Worm (Caenorhabditis elegans) whole organism, early embryonic: ENCODE results near the gene slc-36.3.
"Not testable (repeated sequence)": the region's sequence is repeated elsewhere in the genome, so short reads cannot be mapped to it uniquely, and the experiment has no call there.

Source experiments
- B0310.2 ChIP-seq: sonication (generic microtip); optimal IDR thresholded peaks from 2 replicates; lab custom pipeline; 2016; ENCODE audit warnings: mild to moderate bottlenecking, missing genetic modification characterization, missing compliant biosample characterization
- F13C5.2 ChIP-seq: sonication (generic microtip); optimal IDR thresholded peaks from 2 replicates; lab custom pipeline; 2017; ENCODE audit warnings: mild to moderate bottlenecking, missing genetic modification characterization, inconsistent platforms, missing compliant biosample characterization
- aly-1 ChIP-seq: sonication (generic microtip); optimal IDR thresholded peaks from 2 replicates; lab custom pipeline; 2016; ENCODE audit warnings: missing genetic modification characterization, missing compliant biosample characterization
- ama-1 ChIP-seq: fragments of 150-350 bp; optimal IDR thresholded peaks from 2 replicates; lab custom pipeline; 2014
- ceh-13 ChIP-seq: fragments of 200-800 bp; sonication (Bioruptor generic); optimal IDR thresholded peaks from 2 replicates; lab custom pipeline; 2018; ENCODE audit warnings: mild to moderate bottlenecking, missing genetic modification characterization, missing compliant biosample characterization
- ceh-36 ChIP-seq: sonication (generic microtip); optimal IDR thresholded peaks from 2 replicates; lab custom pipeline; 2016; ENCODE audit warnings: missing genetic modification characterization, inconsistent platforms, missing compliant biosample characterization
- ets-7 ChIP-seq: sonication (generic microtip); optimal IDR thresholded peaks from 2 replicates; lab custom pipeline; 2016; ENCODE audit warnings: missing genotype, missing genetic modification characterization, missing compliant biosample characterization
- flt-1 ChIP-seq: fragments of 200-800 bp; sonication (Bioruptor generic); IDR thresholded peaks from 2 replicates; pipeline ENCODE4 v1.3.6; 2022; ENCODE audit warnings: missing genetic modification characterization, missing compliant biosample characterization
- hmbx-1 ChIP-seq: sonication (generic microtip); optimal IDR thresholded peaks from 2 replicates; lab custom pipeline; 2016; ENCODE audit warnings: mild to moderate bottlenecking, missing genetic modification characterization, missing compliant biosample characterization
- hmg-4 ChIP-seq: fragments of 200-800 bp; sonication (Bioruptor generic); optimal IDR thresholded peaks from 2 replicates; lab custom pipeline; 2018; ENCODE audit warnings: mild to moderate bottlenecking, missing genetic modification characterization, missing compliant biosample characterization
- hnd-1 ChIP-seq: sonication (generic microtip); optimal IDR thresholded peaks from 2 replicates; lab custom pipeline; 2016; ENCODE audit warnings: missing genetic modification characterization, missing compliant biosample characterization
- pes-1 ChIP-seq: fragments of 200-800 bp; sonication (Bioruptor generic); IDR thresholded peaks from 2 replicates; pipeline ENCODE4 v1.3.6; 2022; ENCODE audit warnings: missing genetic modification reagents, missing genetic modification characterization, missing compliant biosample characterization
- scrt-1 ChIP-seq: fragments of 200-800 bp; sonication (Bioruptor generic); IDR thresholded peaks from 2 replicates; pipeline ENCODE4 v1.3.6; 2022; ENCODE audit warnings: missing genetic modification characterization, missing compliant biosample characterization
- sea-1 ChIP-seq: fragments of 200-800 bp; sonication (Bioruptor generic); conservative IDR thresholded peaks from 2 replicates; pipeline ENCODE4 v1.3.6; 2022; ENCODE audit warnings: missing genetic modification characterization, missing compliant biosample characterization
- tbx-11 ChIP-seq: fragments of 200-800 bp; sonication (Bioruptor generic); IDR thresholded peaks from 2 replicates; pipeline ENCODE4 v1.3.6; 2022; ENCODE audit warnings: missing genetic modification characterization, missing compliant biosample characterization
- tbx-37 ChIP-seq: fragments of 200-800 bp; sonication (Bioruptor generic); conservative IDR thresholded peaks from 2 replicates; pipeline ENCODE4 v1.3.6; 2022; ENCODE audit warnings: missing genetic modification reagents, missing genetic modification characterization, missing compliant biosample characterization
- tra-4 ChIP-seq: sonication (generic microtip); optimal IDR thresholded peaks from 2 replicates; lab custom pipeline; 2017; ENCODE audit warnings: missing genetic modification characterization, missing compliant biosample characterization

slc-36.3 gene

ce11 chrV:20544092-20544491, at the start of gene slc-36.3:
slc-36.3 (minus strand) TSS chrV:20544192.
- TF ChIP-seq pes-1 (GFP tag; lab: Robert Waterston, UW) (no peak), F13C5.2 (no peak), flt-1 (GFP tag; lab: Robert Waterston, UW) (no peak)

- no peak for TF ChIP-seq ceh-36 (tag; lab: Kevin White, UChicago)
- 0 out of 2 replicates have a peak, but pooled peaks have one; percentile 42 for TF ChIP-seq pes-1 (GFP tag; lab: Robert Waterston, UW)
- no peak for TF ChIP-seq flt-1 (GFP tag; lab: Robert Waterston, UW)
- peak; percentile 32 for TF ChIP-seq hmg-4 (GFP tag; lab: Kevin White, UChicago)
- no peak for TF ChIP-seq aly-1
- TF ChIP-seq F13C5.2 = peak; percentile 76
- no peak for TF ChIP-seq B0310.2
- no peak for TF ChIP-seq sea-1 (GFP tag; lab: Robert Waterston, UW)
- TF ChIP-seq ets-7 (tag; lab: Kevin White, UChicago) = no peak
- no peak for TF ChIP-seq tra-4 (tag; lab: Kevin White, UChicago)
- 0 out of 2 replicates have a peak, but pooled peaks have one; percentile 18 for TF ChIP-seq tbx-11
- TF ChIP-seq hnd-1 (tag; lab: Kevin White, UChicago) = no peak
- TF ChIP-seq tbx-37 (GFP tag; lab: Robert Waterston, UW) = 0 out of 2 replicates have a peak, but pooled peaks have one; percentile 19
- TF ChIP-seq hmbx-1 = no peak
- TF ChIP-seq ama-1 (lab: Kevin White, UChicago) = no peak
- TF ChIP-seq ceh-13 = no peak
- no peak for TF ChIP-seq scrt-1 (GFP tag; lab: Robert Waterston, UW)
Measured at ce11 chrV:20580511-20581040, 36.6 kb upstream of the slc-36.3 start, which contains the start of gene F26F2.7. F26F2.7 (plus strand) TSS chrV:20580990.

DNA sequence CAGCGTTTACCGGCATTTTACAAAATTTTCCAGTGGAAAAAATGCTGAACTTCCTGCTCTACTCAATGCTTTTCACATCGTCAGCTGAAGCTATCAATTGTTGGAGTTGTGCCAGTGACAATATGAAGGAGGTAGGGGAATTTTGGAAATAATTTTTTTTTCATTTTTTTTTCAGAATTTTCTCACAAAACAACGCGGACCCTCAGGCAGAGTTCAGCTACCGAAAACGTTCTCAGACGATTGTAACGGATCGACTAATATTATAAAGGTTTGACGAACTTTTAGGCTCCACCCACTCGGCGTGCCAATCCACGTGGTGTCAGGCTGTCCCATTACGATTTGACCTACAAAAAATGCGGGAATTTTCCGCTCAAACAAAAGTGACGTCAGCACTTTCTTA, 35.5 kb upstream of the slc-36.3 start, which contains the start of gene F26F2.8:
F26F2.8 (plus strand) TSS at position 13 of the 400 bp plus-strand sequence.
- no peak for TF ChIP-seq pes-1 (GFP tag; lab: Robert Waterston, UW)
- TF ChIP-seq sea-1 (GFP tag; lab: Robert Waterston, UW) = no peak
- TF ChIP-seq ceh-13 = no peak
- no peak for TF ChIP-seq tra-4 (tag; lab: Kevin White, UChicago)
- TF ChIP-seq ama-1 (lab: Kevin White, UChicago) = no peak
- TF ChIP-seq scrt-1 (GFP tag; lab: Robert Waterston, UW) = no peak
- TF ChIP-seq tbx-11 = no peak
- no peak for TF ChIP-seq tbx-37 (GFP tag; lab: Robert Waterston, UW)

- no peak for TF ChIP-seq ets-7 (tag; lab: Kevin White, UChicago)
- no peak for TF ChIP-seq F13C5.2
- no peak for TF ChIP-seq ceh-13
- TF ChIP-seq ama-1 (lab: Kevin White, UChicago) = no peak
- no peak for TF ChIP-seq hmg-4 (GFP tag; lab: Kevin White, UChicago)
- TF ChIP-seq tbx-11 = no peak
- TF ChIP-seq aly-1 = no peak
- no peak for TF ChIP-seq pes-1 (GFP tag; lab: Robert Waterston, UW)
- TF ChIP-seq tbx-37 (GFP tag; lab: Robert Waterston, UW) = no peak
- TF ChIP-seq B0310.2 = no peak
- no peak for TF ChIP-seq flt-1 (GFP tag; lab: Robert Waterston, UW)
- TF ChIP-seq scrt-1 (GFP tag; lab: Robert Waterston, UW) = no peak
- no peak for TF ChIP-seq sea-1 (GFP tag; lab: Robert Waterston, UW)
- TF ChIP-seq tra-4 (tag; lab: Kevin White, UChicago) = no peak
- no peak for TF ChIP-seq ceh-36 (tag; lab: Kevin White, UChicago)
- TF ChIP-seq hnd-1 (tag; lab: Kevin White, UChicago) = no peak
- TF ChIP-seq hmbx-1 = no peak
Measured at ce11 chrV:20574872-20575271, 30.9 kb upstream of the slc-36.3 start.

DNA sequence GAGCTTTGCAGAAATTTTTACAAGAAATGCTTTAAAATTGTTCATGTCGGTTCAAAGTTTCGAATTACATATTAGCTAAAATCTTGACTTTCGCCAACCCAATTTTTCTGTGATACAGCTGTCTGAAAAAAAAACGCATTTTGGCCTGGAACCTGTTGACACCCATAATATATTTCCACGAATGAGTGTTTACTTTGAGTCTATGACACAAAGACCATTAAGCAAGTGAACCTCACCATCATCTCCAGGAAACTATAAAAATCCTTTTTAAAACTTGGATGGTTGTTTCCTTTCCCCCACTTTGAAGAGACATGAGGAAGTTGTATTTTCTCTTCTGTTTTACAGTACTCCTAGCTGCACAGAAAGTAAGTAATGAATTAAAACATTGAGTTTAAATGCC, 30.3 kb upstream of the slc-36.3 start, which contains the start of gene clec-263:
clec-263 (plus strand) TSS at position 301 of the 400 bp plus-strand sequence.
- TF ChIP-seq tbx-37 (GFP tag; lab: Robert Waterston, UW) = no peak
- no peak for TF ChIP-seq hmg-4 (GFP tag; lab: Kevin White, UChicago)
- TF ChIP-seq hnd-1 (tag; lab: Kevin White, UChicago) = no peak
- TF ChIP-seq ama-1 (lab: Kevin White, UChicago) = no peak
- TF ChIP-seq tbx-11 = no peak
- no peak for TF ChIP-seq B0310.2
- TF ChIP-seq sea-1 (GFP tag; lab: Robert Waterston, UW) = no peak
- TF ChIP-seq F13C5.2 = no peak
- TF ChIP-seq ceh-13 = no peak
- TF ChIP-seq pes-1 (GFP tag; lab: Robert Waterston, UW) = no peak
- TF ChIP-seq scrt-1 (GFP tag; lab: Robert Waterston, UW) = no peak
- no peak for TF ChIP-seq tra-4 (tag; lab: Kevin White, UChicago)
- no peak for TF ChIP-seq flt-1 (GFP tag; lab: Robert Waterston, UW)
- no peak for TF ChIP-seq ets-7 (tag; lab: Kevin White, UChicago)
- no peak for TF ChIP-seq aly-1
- no peak for TF ChIP-seq hmbx-1
- TF ChIP-seq ceh-36 (tag; lab: Kevin White, UChicago) = no peak

DNA sequence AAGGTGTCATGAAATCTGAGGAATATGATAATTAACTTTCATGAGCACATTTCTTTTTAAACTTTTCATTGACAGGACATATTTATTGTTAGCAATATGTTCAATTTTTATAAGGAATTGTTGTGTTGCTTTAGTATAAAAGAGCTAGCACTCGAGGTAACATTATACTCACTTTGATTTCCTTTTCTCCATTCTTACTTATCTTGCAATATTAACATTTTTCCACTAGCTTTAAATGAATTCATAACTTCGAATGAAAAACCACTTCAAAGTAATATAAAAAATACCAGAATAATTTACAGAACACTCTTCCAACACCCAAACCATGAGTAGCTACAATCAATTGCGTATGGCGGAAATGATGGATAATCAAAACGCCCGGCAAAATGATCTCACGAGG, 29.4 kb upstream of the slc-36.3 start, which contains the start of gene F26F2.5:
F26F2.5 (plus strand) TSS at position 301 of the 400 bp plus-strand sequence.
- TF ChIP-seq sea-1 (GFP tag; lab: Robert Waterston, UW) (no peak), hmg-4 (GFP tag; lab: Kevin White, UChicago) (no peak), ets-7 (tag; lab: Kevin White, UChicago) (no peak), ceh-13 (no peak), F13C5.2 (no peak), hnd-1 (tag; lab: Kevin White, UChicago) (no peak), flt-1 (GFP tag; lab: Robert Waterston, UW) (no peak), hmbx-1 (no peak), B0310.2 (no peak), tra-4 (tag; lab: Kevin White, UChicago) (no peak), ceh-36 (tag; lab: Kevin White, UChicago) (no peak), pes-1 (GFP tag; lab: Robert Waterston, UW) (no peak), ama-1 (lab: Kevin White, UChicago) (no peak), aly-1 (no peak), tbx-11 (no peak), tbx-37 (GFP tag; lab: Robert Waterston, UW) (no peak), scrt-1 (GFP tag; lab: Robert Waterston, UW) (no peak)

DNA sequence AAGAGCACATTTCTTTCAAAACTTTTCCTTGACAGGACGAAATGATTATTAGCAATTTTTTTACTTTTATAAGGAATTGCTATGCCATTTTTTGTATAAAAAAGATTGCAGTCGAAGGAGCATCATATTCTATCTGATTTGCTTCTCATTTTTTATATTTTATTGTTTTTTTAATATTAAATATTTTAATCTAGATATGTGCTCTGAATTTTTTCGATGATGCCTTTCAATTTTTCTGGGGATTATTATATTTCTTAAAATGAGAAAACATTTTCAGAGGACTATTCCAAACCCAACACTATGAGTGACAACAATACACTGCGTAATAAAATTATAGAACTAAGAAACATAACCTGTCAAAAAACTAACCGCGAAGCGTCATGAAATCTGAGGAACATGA, 25.0 kb upstream of the slc-36.3 start, which contains the start of gene F26F2.4:
F26F2.4 (plus strand) TSS at position 301 of the 400 bp plus-strand sequence.
- not testable (repeated sequence) for TF ChIP-seq ceh-13; ceh-36 (tag; lab: Kevin White, UChicago); B0310.2
